Fruit fly (Drosophila melanogaster) whole organism, embryonic: ENCODE results near the gene CG33269.
A peak's percentile ranks its signal among the peaks of the same experiment; 100 is the strongest.

Experiments used
- CG11085 ChIP-seq: fragments of 200-800 bp; sonication (Bioruptor generic); IDR thresholded peaks from 2 replicates; pipeline ENCODE4 v1.3.6; 2022; ENCODE audit warnings: missing biosample characterization, missing genetic modification characterization
- CG11504 ChIP-seq: fragments of 200-800 bp; sonication (Bioruptor generic); optimal IDR thresholded peaks from 3 replicates; lab custom pipeline; 2019; ENCODE audit warnings: missing biosample characterization, mild to moderate bottlenecking, missing genetic modification characterization, moderate library complexity
- CG12769 ChIP-seq: fragments of 200-800 bp; sonication (Bioruptor generic); optimal IDR thresholded peaks from 2 replicates; lab custom pipeline; 2019; ENCODE audit warnings: missing biosample characterization, mild to moderate bottlenecking, missing genetic modification characterization, moderate library complexity
- CG14667 ChIP-seq: fragments of 200-800 bp; sonication (Bioruptor generic); IDR thresholded peaks from 2 replicates; pipeline ENCODE4 v1.3.6; 2022; ENCODE audit warnings: missing biosample characterization, missing genetic modification characterization
- CG15011 ChIP-seq: fragments of 200-800 bp; sonication (Bioruptor generic); optimal IDR thresholded peaks from 3 replicates; lab custom pipeline; 2018; ENCODE audit warnings: missing biosample characterization, mild to moderate bottlenecking, missing genetic modification characterization
- CG15479 ChIP-seq: fragments of 200-800 bp; sonication (Bioruptor generic); optimal IDR thresholded peaks from 3 replicates; lab custom pipeline; 2019; ENCODE audit warnings: missing biosample characterization, mild to moderate bottlenecking, missing genetic modification characterization, moderate library complexity
- CG16815 ChIP-seq: fragments of 200-800 bp; sonication (Bioruptor generic); optimal IDR thresholded peaks from 3 replicates; lab custom pipeline; 2017; ENCODE audit warnings: missing biosample characterization, mild to moderate bottlenecking, missing genetic modification characterization
- CG16863 ChIP-seq: fragments of 200-800 bp; sonication (Bioruptor generic); optimal IDR thresholded peaks from 3 replicates; lab custom pipeline; 2016; ENCODE audit warnings: missing biosample characterization, missing genetic modification characterization
- CG18764 ChIP-seq: fragments of 200-800 bp; sonication (Bioruptor generic); optimal IDR thresholded peaks from 3 replicates; lab custom pipeline; 2016; ENCODE audit warnings: missing biosample characterization, missing genetic modification characterization
- CG2120 ChIP-seq: fragments of 200-800 bp; sonication (Bioruptor generic); optimal IDR thresholded peaks from 3 replicates; lab custom pipeline; 2016; ENCODE audit warnings: missing biosample characterization, missing genetic modification characterization
- CG3407 ChIP-seq: fragments of 200-800 bp; sonication (Bioruptor generic); optimal IDR thresholded peaks from 2 replicates; lab custom pipeline; 2018; ENCODE audit warnings: missing biosample characterization, mild to moderate bottlenecking, missing genetic modification characterization
- CG7839 ChIP-seq: fragments of 200-800 bp; sonication (Bioruptor generic); optimal IDR thresholded peaks from 3 replicates; lab custom pipeline; 2018; ENCODE audit warnings: missing biosample characterization, mild to moderate bottlenecking, missing genetic modification characterization, moderate library complexity
- CG8290 ChIP-seq, 3 experiments: fragments of 200-800 bp; sonication (Bioruptor generic); optimal IDR thresholded peaks; 2 replicates each; lab custom pipeline; 2016 to 2019; ENCODE audit warnings: missing biosample characterization in 3 of 3, missing genetic modification characterization in 3 of 3, mild to moderate bottlenecking in 2 of 3, moderate library complexity in 1 of 3
- CG9932 ChIP-seq: fragments of 200-800 bp; sonication (Bioruptor generic); IDR thresholded peaks from 2 replicates; pipeline ENCODE4 v1.3.6; 2022; ENCODE audit warnings: missing biosample characterization, missing genetic modification characterization
- Chrac-16 ChIP-seq: fragments of 200-800 bp; sonication (Bioruptor generic); optimal IDR thresholded peaks from 3 replicates; lab custom pipeline; 2016; ENCODE audit warnings: missing biosample characterization, missing genetic modification characterization
- CrebB ChIP-seq: fragments of 200-800 bp; sonication (Bioruptor generic); optimal IDR thresholded peaks from 3 replicates; lab custom pipeline; 2018; ENCODE audit warnings: missing biosample characterization, mild to moderate bottlenecking, missing genetic modification characterization
- D ChIP-seq, 2 experiments: fragments of 200-800 bp in 1 of 2; fragments of >200 bp in 1 of 2; sonication (Bioruptor generic) in 1 of 2; optimal IDR thresholded peaks; 2 replicates in 1 of 2; 3 replicates in 1 of 2; lab custom pipeline; 2017; ENCODE audit warnings: mild to moderate bottlenecking in 1 of 2, missing biosample characterization in 1 of 2, missing genetic modification characterization in 1 of 2, missing genetic modification reagents in 1 of 2
- HHEX ChIP-seq: fragments of 200-800 bp; sonication (Bioruptor generic); optimal IDR thresholded peaks from 3 replicates; lab custom pipeline; 2017; ENCODE audit warnings: missing biosample characterization, mild to moderate bottlenecking, missing genetic modification characterization, missing genetic modification reagents
- HmgZ ChIP-seq: fragments of 200-800 bp; sonication (Bioruptor generic); optimal IDR thresholded peaks from 2 replicates; lab custom pipeline; 2018; ENCODE audit warnings: missing biosample characterization, mild to moderate bottlenecking, missing genetic modification characterization
- Hr3 ChIP-seq: fragments of 200-800 bp; sonication (Bioruptor generic); optimal IDR thresholded peaks from 3 replicates; lab custom pipeline; 2016; ENCODE audit warnings: missing biosample characterization, missing genetic modification characterization
- NC2α ChIP-seq: fragments of 200-800 bp; sonication (Bioruptor generic); optimal IDR thresholded peaks from 2 replicates; lab custom pipeline; 2016; ENCODE audit warnings: missing biosample characterization, missing genetic modification characterization
- Oli ChIP-seq: fragments of 200-800 bp; sonication (Bioruptor generic); optimal IDR thresholded peaks from 2 replicates; lab custom pipeline; 2018; ENCODE audit warnings: missing biosample characterization, mild to moderate bottlenecking, missing genetic modification characterization, moderate library complexity
- Pdp1 ChIP-seq, 2 experiments: fragments of 200-800 bp; sonication (Bioruptor generic); optimal IDR thresholded peaks; 3 replicates each; lab custom pipeline; 2016; ENCODE audit warnings: missing biosample characterization in 2 of 2, missing genetic modification characterization in 2 of 2, mild to moderate bottlenecking in 1 of 2, moderate library complexity in 1 of 2
- Rx ChIP-seq: fragments of 200-800 bp; sonication (Bioruptor generic); IDR thresholded peaks from 2 replicates; pipeline ENCODE4 v1.3.6; 2022; ENCODE audit warnings: missing biosample characterization, missing genetic modification characterization
- Scr ChIP-seq: fragments of 200-800 bp; sonication (Bioruptor generic); IDR thresholded peaks from 2 replicates; pipeline ENCODE4 v1.3.6; 2022; ENCODE audit warnings: missing biosample characterization, missing genetic modification characterization; ENCODE audit not compliant: partially characterized antibody
- Stat92E ChIP-seq, 3 experiments: fragments of >200 bp in 2 of 3; fragments of 200-800 bp in 1 of 3; sonication (Bioruptor generic) in 1 of 3; optimal IDR thresholded peaks; 2 replicates each; lab custom pipeline; 2017 to 2019; ENCODE audit warnings: missing biosample characterization in 3 of 3, missing genetic modification characterization in 3 of 3, mild to moderate bottlenecking in 1 of 3, moderate library complexity in 1 of 3
- TFAM ChIP-seq: fragments of 200-800 bp; sonication (Bioruptor generic); optimal IDR thresholded peaks from 2 replicates; lab custom pipeline; 2017; ENCODE audit warnings: missing biosample characterization, missing genetic modification characterization, inconsistent platforms
- abd-A ChIP-seq: fragments of 200-800 bp; sonication (Bioruptor generic); optimal IDR thresholded peaks from 3 replicates; lab custom pipeline; 2019; ENCODE audit warnings: missing biosample characterization, mild to moderate bottlenecking, missing genetic modification characterization, moderate library complexity
- chinmo ChIP-seq: fragments of 200-800 bp; sonication (Bioruptor generic); IDR thresholded peaks from 4 replicates; pipeline ENCODE4 v1.3.6; 2022; ENCODE audit warnings: missing biosample characterization, missing genetic modification characterization; ENCODE audit not compliant: partially characterized antibody
- gfzf ChIP-seq: fragments of 200-800 bp; sonication (Bioruptor generic); optimal IDR thresholded peaks from 2 replicates; lab custom pipeline; 2016; ENCODE audit warnings: missing biosample characterization, mild to moderate bottlenecking, missing genetic modification characterization, moderate library complexity
- gsb-n ChIP-seq: fragments of 200-800 bp; sonication (Bioruptor generic); optimal IDR thresholded peaks from 3 replicates; lab custom pipeline; 2018; ENCODE audit warnings: missing biosample characterization, mild to moderate bottlenecking, missing genetic modification characterization
- ind ChIP-seq: fragments of 200-800 bp; sonication (Bioruptor generic); optimal IDR thresholded peaks from 3 replicates; lab custom pipeline; 2016; ENCODE audit warnings: missing biosample characterization, missing genetic modification characterization
- lab ChIP-seq: fragments of 200-800 bp; sonication (Bioruptor generic); optimal IDR thresholded peaks from 3 replicates; lab custom pipeline; 2017; ENCODE audit warnings: missing biosample characterization, missing genetic modification characterization, mild to moderate bottlenecking, moderate library complexity, missing genetic modification reagents
- oc ChIP-seq: fragments of 200-800 bp; sonication (Bioruptor generic); optimal IDR thresholded peaks from 2 replicates; lab custom pipeline; 2018; ENCODE audit warnings: missing biosample characterization, mild to moderate bottlenecking, missing genetic modification characterization, moderate library complexity
- odd ChIP-seq: fragments of 200-800 bp; sonication (Bioruptor generic); optimal IDR thresholded peaks from 2 replicates; lab custom pipeline; 2017; ENCODE audit warnings: missing biosample characterization, mild to moderate bottlenecking, missing genetic modification characterization
- org-1 ChIP-seq: fragments of 200-800 bp; sonication (Bioruptor generic); optimal IDR thresholded peaks from 2 replicates; lab custom pipeline; 2017; ENCODE audit warnings: missing biosample characterization, missing genetic modification characterization
- pzg ChIP-seq: fragments of 200-800 bp; sonication (Bioruptor generic); optimal IDR thresholded peaks from 3 replicates; lab custom pipeline; 2018; ENCODE audit warnings: missing biosample characterization, mild to moderate bottlenecking, missing genetic modification characterization, moderate library complexity
- row ChIP-seq: fragments of 200-800 bp; sonication (Bioruptor generic); IDR thresholded peaks from 3 replicates; pipeline ENCODE4 v1.3.6; 2022; ENCODE audit warnings: missing biosample characterization, missing genetic modification characterization
- sens ChIP-seq: fragments of 200-800 bp; sonication (Bioruptor generic); peaks from one replicate; lab custom pipeline; 2016; ENCODE audit warnings: missing biosample characterization, missing genetic modification characterization
- sna ChIP-seq: fragments of 200-800 bp; sonication (Bioruptor generic); IDR thresholded peaks from 2 replicates; pipeline ENCODE4 v1.3.6; 2022; ENCODE audit warnings: missing biosample characterization, missing genetic modification characterization; ENCODE audit not compliant: partially characterized antibody
- sr ChIP-seq: fragments of 200-800 bp; sonication (Bioruptor generic); IDR thresholded peaks from 3 replicates; pipeline ENCODE4 v1.3.6; 2022; ENCODE audit warnings: missing biosample characterization, missing genetic modification characterization
- stwl ChIP-seq: fragments of 200-800 bp; sonication (Bioruptor generic); optimal IDR thresholded peaks from 3 replicates; lab custom pipeline; 2018; ENCODE audit warnings: missing biosample characterization, mild to moderate bottlenecking, missing genetic modification characterization, moderate library complexity
- vnd ChIP-seq: fragments of 200-800 bp; sonication (Bioruptor generic); IDR thresholded peaks from 3 replicates; pipeline ENCODE4 v1.3.6; 2022; ENCODE audit warnings: missing biosample characterization, missing genetic modification characterization; ENCODE audit not compliant: partially characterized antibody
- wek ChIP-seq: fragments of 200-800 bp; sonication (Bioruptor generic); optimal IDR thresholded peaks from 3 replicates; lab custom pipeline; 2018; ENCODE audit warnings: missing biosample characterization, mild to moderate bottlenecking, missing genetic modification characterization, moderate library complexity
- z ChIP-seq: fragments of 200-800 bp; sonication (Bioruptor generic); IDR thresholded peaks from 3 replicates; pipeline ENCODE4 v1.3.6; 2022; ENCODE audit warnings: missing biosample characterization, missing genetic modification characterization
- zen ChIP-seq: fragments of 200-800 bp; sonication (Bioruptor generic); optimal IDR thresholded peaks from 3 replicates; lab custom pipeline; 2018; ENCODE audit warnings: missing biosample characterization, mild to moderate bottlenecking, missing genetic modification characterization, moderate library complexity
- zf30C ChIP-seq: fragments of 200-800 bp; sonication (Bioruptor generic); optimal IDR thresholded peaks from 3 replicates; lab custom pipeline; 2018; ENCODE audit warnings: missing biosample characterization, mild to moderate bottlenecking, missing genetic modification characterization

The CG33269 gene

DNA sequence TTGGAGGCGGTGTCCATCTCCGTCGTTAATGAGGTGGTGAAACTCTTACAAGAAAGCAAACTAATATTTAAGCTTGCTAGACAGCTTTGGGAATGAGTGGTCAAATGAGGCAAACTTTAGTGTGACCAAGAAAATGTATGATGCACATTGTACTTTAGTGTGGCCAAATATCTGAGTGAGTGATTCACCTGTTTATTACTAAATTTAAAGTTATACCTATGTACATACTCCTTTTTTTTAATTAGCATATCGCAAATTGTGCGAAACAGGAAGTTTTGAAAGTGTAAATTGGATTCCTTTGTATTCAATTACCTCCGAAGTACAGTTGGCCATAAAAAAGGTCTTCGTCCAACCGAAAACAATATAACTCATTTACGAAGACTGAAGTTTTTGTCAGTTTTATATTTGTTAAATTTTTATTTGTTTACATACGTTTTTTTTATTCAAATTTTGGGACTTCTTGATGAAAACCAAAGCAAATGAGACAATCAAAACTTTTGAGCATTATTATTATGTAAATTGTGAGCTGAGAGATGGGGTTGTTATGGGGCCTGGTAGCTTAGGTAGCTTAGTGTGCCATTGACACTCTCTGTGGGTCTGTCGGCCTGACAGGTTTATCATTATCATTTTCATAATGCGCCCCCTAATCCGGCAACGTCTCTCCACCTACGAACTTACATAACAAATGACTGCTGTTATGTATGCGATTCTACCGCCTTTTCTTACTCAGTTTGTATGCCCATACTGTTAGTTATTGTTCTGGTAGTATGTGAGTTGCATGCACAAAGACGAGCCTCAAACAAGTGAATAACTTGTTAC, 42.3 kb downstream of the CG33269 start (continued):
- no peak for TF ChIP-seq ind (GFP tag; lab: Kevin White, UChicago)
- no peak for TF ChIP-seq CG16863
- peak; percentile 98 for TF ChIP-seq stwl (tag; lab: Kevin White, UChicago)
- no peak for TF ChIP-seq TFAM
- TF ChIP-seq CG3407: no peak
- no peak for TF ChIP-seq CG18764
- TF ChIP-seq chinmo (GFP tag; lab: Robert Waterston, UW): 0 out of 4 replicates have a peak, but pooled peaks have one; percentile 6
- TF ChIP-seq pzg (GFP tag; lab: Kevin White, UChicago): no peak
- peak in 1 of 2 experiments; percentile 72 for TF ChIP-seq Pdp1 (GFP tag; optimal IDR thresholded peaks at IDR 0.05; lab: Kevin White, UChicago)
- no peak for TF ChIP-seq NC2α (GFP tag; lab: Kevin White, UChicago)
- TF ChIP-seq Rx (GFP tag; lab: Robert Waterston, UW): no peak
- no peak for TF ChIP-seq z (GFP tag; lab: Robert Waterston, UW)
- no peak for TF ChIP-seq vnd (GFP tag; lab: Robert Waterston, UW)
- TF ChIP-seq sr (GFP tag; lab: Robert Waterston, UW): no peak
- no peak for TF ChIP-seq Scr (GFP tag; lab: Robert Waterston, UW)
- TF ChIP-seq zf30C: no peak
- no peak for TF ChIP-seq odd (GFP tag; lab: Kevin White, UChicago)
- TF ChIP-seq CG8290 (GFP tag; optimal IDR thresholded peaks at IDR 0.05; lab: Kevin White, UChicago): peak; percentile 15
- no peak for TF ChIP-seq CG8290 (tag; optimal IDR thresholded peaks at IDR 0.05; lab: Kevin White, UChicago)
- no peak for TF ChIP-seq CG14667 (GFP tag; lab: Robert Waterston, UW)
- no peak for TF ChIP-seq HmgZ
- no peak for TF ChIP-seq CG15011 (GFP tag; lab: Kevin White, UChicago)
- TF ChIP-seq Oli (tag; lab: Kevin White, UChicago): no peak
- no peak for TF ChIP-seq CG16815
- TF ChIP-seq CG15479 (GFP tag; lab: Kevin White, UChicago): no peak
- 0 out of 2 replicates have a peak, but pooled peaks have one; percentile 25 for TF ChIP-seq sna (GFP tag; lab: Robert Waterston, UW)
- TF ChIP-seq Hr3 (GFP tag; lab: Kevin White, UChicago): no peak
- no peak for TF ChIP-seq zen (tag; lab: Kevin White, UChicago)
- TF ChIP-seq lab: no peak
- TF ChIP-seq sens (GFP tag; lab: Kevin White, UChicago): peak; percentile 55
- TF ChIP-seq CG12769 (tag; lab: Kevin White, UChicago): no peak
- TF ChIP-seq CG11085 (GFP tag; lab: Robert Waterston, UW): no peak

dm6 chr3L:11536767-11537419, 45.1 kb downstream of the CG33269 start:
- TF ChIP-seq CrebB (no peak), HHEX (GFP tag; lab: Kevin White, UChicago) (no peak), CG7839 (tag; lab: Kevin White, UChicago) (no peak), Stat92E (GFP tag; optimal IDR thresholded peaks at IDR 0.05; lab: Kevin White, UChicago) (no peak), abd-A (tag; lab: Kevin White, UChicago) (peak; percentile 62), D (optimal IDR thresholded peaks at IDR 0.05; lab: Kevin White, UChicago) (no peak), D (GFP tag; optimal IDR thresholded peaks at IDR 0.05; lab: Kevin White, UChicago) (no peak), Chrac-16 (GFP tag; lab: Kevin White, UChicago) (no peak), CG2120 (GFP tag; lab: Kevin White, UChicago) (peak; percentile 33), row (GFP tag; lab: Robert Waterston, UW) (peak; percentile 17; the same call in 2 of the 3 replicates), wek (GFP tag; lab: Kevin White, UChicago) (no peak), CG11504 (no peak), CG9932 (GFP tag; lab: Robert Waterston, UW) (peak; percentile 10; the same call in 1 of the 2 replicates), org-1 (GFP tag; lab: Kevin White, UChicago) (no peak), gfzf (GFP tag; lab: Kevin White, UChicago) (no peak), oc (tag; lab: Kevin White, UChicago) (peak; percentile 23), gsb-n (tag; lab: Kevin White, UChicago) (no peak)
